Worm (Caenorhabditis elegans) whole organism, mixed stage, embryonic: Measurements from ENCODE around the gene M05D6.1.

Experiments used
- M03D4.4 ChIP-seq: sonication (generic microtip); optimal IDR thresholded peaks from 2 replicates; lab custom pipeline; 2017; ENCODE audit warnings: mild to moderate bottlenecking, missing genetic modification characterization, missing compliant biosample characterization
- bed-3 ChIP-seq: fragments of 200-800 bp; sonication (Bioruptor generic); optimal IDR thresholded peaks from 3 replicates; lab custom pipeline; 2018; ENCODE audit warnings: mild to moderate bottlenecking, missing genetic modification characterization, moderate library complexity, missing compliant biosample characterization
- blmp-1 ChIP-seq: fragments of 150-350 bp; optimal IDR thresholded peaks from 2 replicates; lab custom pipeline; 2014; ENCODE audit warnings: missing biosample characterization, missing genetic modification characterization
- ceh-39 ChIP-seq: fragments of 150-350 bp; optimal IDR thresholded peaks from 2 replicates; lab custom pipeline; 2014; ENCODE audit warnings: missing biosample characterization, missing genetic modification characterization
- ceh-43 ChIP-seq: fragments of 200-800 bp; sonication (Bioruptor generic); optimal IDR thresholded peaks from 2 replicates; lab custom pipeline; 2018; ENCODE audit warnings: mild to moderate bottlenecking, missing genetic modification characterization, moderate library complexity, missing compliant biosample characterization
- ceh-83 ChIP-seq: fragments of 200-800 bp; sonication (Bioruptor generic); optimal IDR thresholded peaks from 2 replicates; lab custom pipeline; 2018; ENCODE audit warnings: mild to moderate bottlenecking, missing genetic modification characterization, missing compliant biosample characterization
- ces-1 ChIP-seq: fragments of 150-350 bp; optimal IDR thresholded peaks from 2 replicates; lab custom pipeline; 2014; ENCODE audit warnings: missing biosample characterization, missing genetic modification reagents, missing genetic modification characterization
- cnd-1 ChIP-seq: fragments of 200-800 bp; sonication (Bioruptor generic); optimal IDR thresholded peaks from 2 replicates; lab custom pipeline; 2018; ENCODE audit warnings: mild to moderate bottlenecking, missing genetic modification characterization, missing compliant biosample characterization
- drap-1 ChIP-seq: fragments of 200-800 bp; sonication (Bioruptor generic); optimal IDR thresholded peaks from 3 replicates; lab custom pipeline; 2018; ENCODE audit warnings: mild to moderate bottlenecking, missing genetic modification characterization, missing compliant biosample characterization
- elt-1 ChIP-seq: sonication (generic microtip); optimal IDR thresholded peaks from 2 replicates; lab custom pipeline; 2017; ENCODE audit warnings: missing genetic modification characterization, mild to moderate bottlenecking, missing compliant biosample characterization, antibody characterized with exemption, moderate library complexity, borderline replicate concordance; ENCODE audit not compliant: insufficient read depth
- elt-3 ChIP-seq: fragments of 150-350 bp; optimal IDR thresholded peaks from 2 replicates; lab custom pipeline; 2014; ENCODE audit warnings: missing biosample characterization, missing genetic modification characterization
- flh-1 ChIP-seq: fragments of 200-800 bp; sonication (Bioruptor generic); optimal IDR thresholded peaks from 2 replicates; lab custom pipeline; 2018; ENCODE audit warnings: mild to moderate bottlenecking, missing genetic modification characterization, moderate library complexity, missing compliant biosample characterization
- ham-2 ChIP-seq: fragments of 200-800 bp; sonication (Bioruptor generic); optimal IDR thresholded peaks from 2 replicates; lab custom pipeline; 2018; ENCODE audit warnings: mild to moderate bottlenecking, missing genetic modification characterization, missing compliant biosample characterization
- hlh-1 ChIP-seq: fragments of 150-350 bp; optimal IDR thresholded peaks from 2 replicates; lab custom pipeline; 2014; ENCODE audit warnings: missing biosample characterization, missing genetic modification reagents, missing genetic modification characterization
- lin-13 ChIP-seq: fragments of 150-350 bp; optimal IDR thresholded peaks from 2 replicates; lab custom pipeline; 2014; ENCODE audit warnings: missing biosample characterization, missing genetic modification characterization
- lin-32 ChIP-seq: fragments of 200-800 bp; sonication (Bioruptor generic); optimal IDR thresholded peaks from 2 replicates; lab custom pipeline; 2018; ENCODE audit warnings: mild to moderate bottlenecking, missing genetic modification characterization, missing compliant biosample characterization
- lsy-2 ChIP-seq: fragments of 150-350 bp; optimal IDR thresholded peaks from 2 replicates; lab custom pipeline; 2014; ENCODE audit warnings: missing biosample characterization, missing genetic modification characterization
- mab-5 ChIP-seq: fragments of 150-350 bp; optimal IDR thresholded peaks from 2 replicates; lab custom pipeline; 2014; ENCODE audit warnings: missing biosample characterization, missing genetic modification characterization
- mep-1 ChIP-seq: fragments of 150-350 bp; optimal IDR thresholded peaks from 2 replicates; lab custom pipeline; 2017; ENCODE audit warnings: missing biosample characterization, missing genetic modification reagents, missing genetic modification characterization, inconsistent platforms
- mls-2 ChIP-seq: sonication (generic microtip); optimal IDR thresholded peaks from 2 replicates; lab custom pipeline; 2016; ENCODE audit warnings: mild to moderate bottlenecking, missing genetic modification characterization, moderate library complexity, missing compliant biosample characterization
- nhr-12 ChIP-seq: fragments of 150-350 bp; optimal IDR thresholded peaks from 2 replicates; lab custom pipeline; 2014; ENCODE audit warnings: missing biosample characterization, missing genetic modification characterization
- nhr-237 ChIP-seq: fragments of 150-350 bp; optimal IDR thresholded peaks from 2 replicates; lab custom pipeline; 2014; ENCODE audit warnings: missing biosample characterization, missing genetic modification characterization
- nhr-28 ChIP-seq: fragments of 150-350 bp; optimal IDR thresholded peaks from 2 replicates; lab custom pipeline; 2014; ENCODE audit warnings: missing biosample characterization, missing genetic modification characterization
- nhr-76 ChIP-seq: sonication (generic microtip); optimal IDR thresholded peaks from 2 replicates; lab custom pipeline; 2017; ENCODE audit warnings: missing biosample characterization, missing genetic modification characterization
- sem-2 ChIP-seq: fragments of 200-800 bp; sonication (Bioruptor generic); optimal IDR thresholded peaks from 2 replicates; lab custom pipeline; 2018; ENCODE audit warnings: mild to moderate bottlenecking, missing genetic modification characterization, missing compliant biosample characterization
- snpc-4 ChIP-seq: fragments of 150-350 bp; optimal IDR thresholded peaks from 2 replicates; lab custom pipeline; 2014; ENCODE audit warnings: missing biosample characterization, missing genetic modification characterization
- sptf-1 ChIP-seq: sonication (generic microtip); optimal IDR thresholded peaks from 2 replicates; lab custom pipeline; 2017; ENCODE audit warnings: mild to moderate bottlenecking, missing genetic modification characterization, moderate library complexity, missing compliant biosample characterization
- tbx-8 ChIP-seq: fragments of 200-800 bp; sonication (Bioruptor generic); optimal IDR thresholded peaks from 2 replicates; lab custom pipeline; 2018; ENCODE audit warnings: mild to moderate bottlenecking, missing genetic modification characterization, moderate library complexity, missing compliant biosample characterization
- unc-120 ChIP-seq: sonication (generic microtip); optimal IDR thresholded peaks from 2 replicates; lab custom pipeline; 2017; ENCODE audit warnings: missing genetic modification characterization, missing compliant biosample characterization; ENCODE audit not compliant: poor library complexity, severe bottlenecking
- unc-39 ChIP-seq: fragments of 150-350 bp; optimal IDR thresholded peaks from 2 replicates; lab custom pipeline; 2014; ENCODE audit warnings: missing biosample characterization, missing genetic modification characterization
- unc-62 ChIP-seq: fragments of 150-350 bp; optimal IDR thresholded peaks from 2 replicates; lab custom pipeline; 2014; ENCODE audit warnings: missing biosample characterization, missing genetic modification reagents, missing genetic modification characterization
- zip-8 ChIP-seq: fragments of 150-350 bp; optimal IDR thresholded peaks from 2 replicates; lab custom pipeline; 2014; ENCODE audit warnings: missing biosample characterization, missing genetic modification characterization
- ztf-11 ChIP-seq: fragments of 150-350 bp; optimal IDR thresholded peaks from 2 replicates; lab custom pipeline; 2014; ENCODE audit warnings: missing biosample characterization, missing genetic modification characterization

Gene M05D6.1

DNA sequence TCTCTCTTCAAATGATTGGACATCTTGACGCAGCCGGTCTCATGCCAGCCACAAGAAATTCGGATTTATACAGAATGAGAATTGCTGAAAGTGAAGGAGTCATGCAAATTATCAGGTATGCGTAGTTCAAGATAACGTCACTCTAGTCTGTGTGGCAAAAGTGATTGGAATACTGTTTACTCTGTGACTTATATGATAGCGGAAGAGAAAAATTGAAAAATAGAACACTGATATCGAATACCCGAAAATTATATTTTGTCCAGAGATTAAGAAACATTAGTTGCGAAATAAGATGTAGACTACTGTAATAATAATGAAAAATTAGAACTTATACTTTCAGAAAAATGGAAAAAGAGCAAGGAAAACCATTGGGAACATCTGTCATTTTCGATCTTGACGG is 40.3 kb upstream of the M05D6.1 start:
- no peak for TF ChIP-seq drap-1 (GFP tag; lab: Kevin White, UChicago)
- no peak for TF ChIP-seq nhr-28 (tag; lab: Kevin White, UChicago)
- no peak for TF ChIP-seq mep-1 (tag; lab: Kevin White, UChicago)
- TF ChIP-seq lsy-2 (tag; lab: Kevin White, UChicago) = no peak
- TF ChIP-seq nhr-76 (tag; lab: Kevin White, UChicago) = no peak
- no peak for TF ChIP-seq sptf-1 (tag; lab: Kevin White, UChicago)
- no peak for TF ChIP-seq hlh-1
- no peak for TF ChIP-seq mab-5 (tag; lab: Kevin White, UChicago)
- no peak for TF ChIP-seq flh-1 (GFP tag; lab: Kevin White, UChicago)
- TF ChIP-seq bed-3 (GFP tag; lab: Kevin White, UChicago) = no peak
- no peak for TF ChIP-seq zip-8

DNA sequence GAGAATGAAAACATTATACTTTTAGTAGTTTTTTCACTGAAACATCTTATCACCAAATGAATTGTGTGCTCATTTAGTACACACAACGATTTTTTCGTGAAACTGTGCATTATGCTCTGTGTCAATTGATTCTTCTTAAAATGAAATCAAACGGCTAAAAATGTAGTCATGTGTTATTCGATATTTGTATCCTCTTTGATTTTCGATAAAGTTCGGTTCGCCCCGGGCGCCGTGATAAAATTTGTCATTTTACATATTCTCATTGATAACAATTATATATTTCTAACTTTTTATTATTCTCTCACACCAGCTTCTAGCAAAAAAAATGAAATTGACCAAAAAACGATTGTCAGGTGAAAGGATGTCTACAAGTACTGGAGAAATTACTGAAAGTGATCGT is 39.5 kb upstream of the M05D6.1 start, which contains the start of gene ctg-2:
TSS of gene ctg-2 (plus strand) at position 326 of the 400 bp plus-strand sequence.
- TF ChIP-seq ceh-83 (GFP tag; lab: Kevin White, UChicago) = no peak
- TF ChIP-seq M03D4.4 = no peak
- no peak for TF ChIP-seq hlh-1

DNA sequence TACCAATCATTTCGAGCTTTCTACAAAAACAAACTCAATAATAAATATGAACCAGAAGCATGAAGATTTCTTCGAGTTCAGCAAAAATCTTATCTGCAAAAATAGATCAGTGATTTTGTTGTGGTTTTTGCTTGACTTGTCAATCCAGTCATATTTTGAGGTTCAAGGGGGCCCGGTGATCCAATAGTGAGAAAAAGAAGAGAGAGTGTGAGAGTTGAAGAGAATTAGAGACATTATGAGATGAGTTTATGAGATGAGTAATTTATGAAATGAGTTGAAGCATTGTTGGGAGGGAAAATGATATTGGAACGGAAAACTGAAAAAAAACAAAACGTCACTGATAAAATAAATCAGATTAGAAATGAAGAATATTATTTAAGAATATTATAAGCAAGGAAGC is 33.8 kb upstream of the M05D6.1 start, which contains the start of gene T13H5.1:
TSS of gene T13H5.1 (minus strand) at position 101 of the 400 bp plus-strand sequence.
- TF ChIP-seq unc-120 (no peak), sptf-1 (tag; lab: Kevin White, UChicago) (no peak), drap-1 (GFP tag; lab: Kevin White, UChicago) (no peak), nhr-28 (tag; lab: Kevin White, UChicago) (no peak), mep-1 (tag; lab: Kevin White, UChicago) (no peak), ceh-43 (GFP tag; lab: Kevin White, UChicago) (no peak), mls-2 (no peak), elt-1 (tag; lab: Kevin White, UChicago) (no peak), ztf-11 (tag; lab: Kevin White, UChicago) (no peak), zip-8 (no peak), ceh-39 (tag; lab: Kevin White, UChicago) (no peak), ces-1 (GFP tag; lab: Kevin White, UChicago) (no peak)

DNA sequence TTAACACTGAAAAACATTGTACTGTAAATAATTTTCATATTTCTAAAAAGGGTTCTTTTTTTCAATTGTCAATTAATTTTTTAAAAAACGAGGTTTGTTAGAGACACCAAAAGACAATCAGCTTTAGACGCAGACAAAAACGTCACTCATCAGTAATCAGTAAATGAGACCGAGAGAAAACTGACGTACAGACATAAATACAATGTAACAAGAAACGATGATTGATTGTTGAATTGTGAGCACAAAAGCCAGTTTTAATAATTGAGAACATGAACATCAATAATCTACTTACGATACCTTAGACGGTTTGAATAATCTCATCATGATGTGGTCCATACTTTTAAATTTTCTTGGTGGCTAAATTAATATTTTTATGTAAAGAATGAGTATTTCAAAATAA is 31.6 kb upstream of the M05D6.1 start:
- TF ChIP-seq elt-1 (tag; lab: Kevin White, UChicago) (no peak), bed-3 (GFP tag; lab: Kevin White, UChicago) (no peak), tbx-8 (GFP tag; lab: Kevin White, UChicago) (no peak), ceh-83 (GFP tag; lab: Kevin White, UChicago) (no peak), lin-32 (GFP tag; lab: Kevin White, UChicago) (no peak), zip-8 (no peak), nhr-12 (tag; lab: Kevin White, UChicago) (no peak), ham-2 (no peak), mep-1 (tag; lab: Kevin White, UChicago) (no peak), elt-3 (tag; lab: Kevin White, UChicago) (no peak), cnd-1 (no peak), snpc-4 (no peak)

DNA sequence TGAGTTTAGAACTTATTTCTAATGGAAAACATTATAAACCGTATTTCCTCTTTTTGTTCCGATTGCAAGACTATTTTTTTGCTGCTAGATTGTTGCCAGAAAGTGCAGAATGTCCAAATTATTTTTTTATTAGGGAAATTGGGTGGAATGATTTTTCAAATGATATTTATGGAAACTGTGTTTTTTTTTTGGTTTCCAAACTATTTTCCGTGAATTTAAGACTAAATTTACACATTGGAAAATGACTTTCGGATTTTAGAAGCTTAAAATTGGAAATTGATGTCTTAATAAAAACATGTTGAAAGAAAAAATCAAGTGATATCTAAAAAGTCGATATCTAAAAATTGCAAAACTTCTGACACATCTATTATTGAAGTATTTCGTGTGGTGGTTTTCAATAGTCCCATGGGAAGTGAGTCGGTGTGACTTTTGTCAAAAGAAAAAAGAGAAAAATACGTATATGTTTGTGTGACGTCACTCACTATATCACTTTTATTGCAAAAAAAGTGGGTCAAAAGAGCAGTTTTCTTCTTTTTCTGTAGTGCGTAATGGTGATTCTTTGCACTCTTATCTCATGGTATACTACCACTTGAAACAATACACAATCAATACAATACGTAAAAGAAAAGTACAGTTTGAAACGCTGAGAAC is 29.0 kb upstream of the M05D6.1 start:
- no peak for TF ChIP-seq elt-3 (tag; lab: Kevin White, UChicago)
- no peak for TF ChIP-seq nhr-237 (tag; lab: Kevin White, UChicago)
- TF ChIP-seq nhr-12 (tag; lab: Kevin White, UChicago) = no peak
- TF ChIP-seq M03D4.4 = no peak
- no peak for TF ChIP-seq bed-3 (GFP tag; lab: Kevin White, UChicago)
- TF ChIP-seq ztf-11 (tag; lab: Kevin White, UChicago) = no peak
- TF ChIP-seq lin-13 (tag; lab: Kevin White, UChicago) = no peak
- no peak for TF ChIP-seq mab-5 (tag; lab: Kevin White, UChicago)
- TF ChIP-seq tbx-8 (GFP tag; lab: Kevin White, UChicago) = no peak
- no peak for TF ChIP-seq unc-39 (tag; lab: Kevin White, UChicago)
- TF ChIP-seq unc-120 = no peak
- TF ChIP-seq cnd-1 = no peak
- TF ChIP-seq snpc-4 = no peak
- TF ChIP-seq unc-62 (GFP tag; lab: Kevin White, UChicago) = no peak
- TF ChIP-seq nhr-76 (tag; lab: Kevin White, UChicago) = no peak
- TF ChIP-seq elt-1 (tag; lab: Kevin White, UChicago) = no peak
- TF ChIP-seq nhr-28 (tag; lab: Kevin White, UChicago) = no peak
- TF ChIP-seq blmp-1 (tag; lab: Kevin White, UChicago) = no peak
- TF ChIP-seq sem-2 = no peak
- no peak for TF ChIP-seq ceh-39 (tag; lab: Kevin White, UChicago)
